Worm (Caenorhabditis elegans) whole organism, midembryonic: ENCODE data around the gene B0403.6.

Experiments
- flt-1 ChIP-seq: fragments of 200-800 bp; sonication (Bioruptor generic); IDR thresholded peaks from 2 replicates; pipeline ENCODE4 v1.3.6; 2022; ENCODE audit warnings: missing genetic modification characterization, missing compliant biosample characterization
- tab-1 ChIP-seq: fragments of 200-800 bp; sonication (Bioruptor generic); IDR thresholded peaks from 2 replicates; pipeline ENCODE4 v1.3.6; 2022; ENCODE audit warnings: missing genetic modification characterization, missing compliant biosample characterization

DNA sequence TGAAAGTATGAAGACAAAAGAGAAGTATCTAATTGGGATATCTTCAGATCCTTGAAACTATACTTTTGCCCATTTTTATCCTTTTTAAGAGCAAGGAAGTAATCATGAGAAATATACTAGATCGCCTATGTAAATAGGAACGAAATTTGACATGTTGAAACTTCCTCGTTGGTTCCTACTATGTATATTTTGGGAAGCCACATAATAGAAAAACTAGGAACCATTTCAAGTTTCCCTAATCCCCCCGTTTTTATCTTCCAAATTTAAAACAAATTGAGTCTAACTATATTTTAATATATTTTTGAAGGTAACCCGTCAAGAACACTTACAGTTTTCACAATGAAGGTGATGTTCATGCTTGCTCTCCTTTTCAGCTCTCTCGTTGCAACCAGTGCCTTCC lies 46.3 kb downstream of the B0403.6 start, which contains the start of gene flp-26:
- TF ChIP-seq tab-1 (GFP tag; lab: Robert Waterston, UW) (no peak), flt-1 (GFP tag; lab: Robert Waterston, UW) (no peak)
